Comparison of ENCODE assay signal across 2 worm cellular contexts in genomic region chrV:1304152-1304551, ce11.
TF ChIP-seq lines count a peak whose summit lies in the region.

No protein-coding gene starts in this region.

TF ChIP-seq in whole organism, L4 larva, 104 proteins besides CTCF, POLR2A, EP300 and RAD21:
- TF ChIP-seq Y48G9A.11 (GFP tag; IDR thresholded peaks at IDR 0.05; lab: Robert Waterston, UW), result 0 out of 2 replicates have a peak, but pooled peaks have one; percentile 20

TF ChIP-seq in whole organism, young adult, 124 proteins besides CTCF, POLR2A, EP300 and RAD21:
- TF ChIP-seq rpc-1 (optimal IDR thresholded peaks at IDR 0.05; lab: Kevin White, UChicago) (peak; percentile 42), rpc-1 (tag; optimal IDR thresholded peaks at IDR 0.05; lab: Kevin White, UChicago) (peak; percentile 72), dox-1 (GFP tag; IDR thresholded peaks at IDR 0.05; lab: Robert Waterston, UW) (0 out of 2 replicates have a peak, but pooled peaks have one; percentile 37), aptf-3 (GFP tag; IDR thresholded peaks at IDR 0.05; lab: Robert Waterston, UW) (0 out of 2 replicates have a peak, but pooled peaks have one; percentile 29), him-1 (tag; optimal IDR thresholded peaks at IDR 0.05; lab: Kevin White, UChicago) (peak; percentile 7), ekl-4 (GFP tag; IDR thresholded peaks at IDR 0.05; lab: Robert Waterston, UW) (0 out of 2 replicates have a peak, but pooled peaks have one; percentile 17), D2030.7 (GFP tag; IDR thresholded peaks at IDR 0.05; lab: Robert Waterston, UW) (0 out of 2 replicates have a peak, but pooled peaks have one; percentile 37), mcd-1 (GFP tag; IDR thresholded peaks at IDR 0.05; lab: Robert Waterston, UW) (peak; percentile 36; the same call in 1 of the 2 replicates), tbp1 (GFP tag; optimal IDR thresholded peaks at IDR 0.05; lab: Kevin White, UChicago) (peak; percentile 79), B0261.1 (tag; optimal IDR thresholded peaks at IDR 0.05; lab: Kevin White, UChicago) (peak; percentile 47), lin-26 (GFP tag; IDR thresholded peaks at IDR 0.05; lab: Robert Waterston, UW) (peak; percentile 37; the same call in 1 of the 2 replicates)
